Worm (Caenorhabditis elegans) whole organism, L4 larva: ENCODE measurements around the gene F47B8.1.

Experiments used
- F49E8.2 ChIP-seq: sonication (generic microtip); optimal IDR thresholded peaks from 2 replicates; lab custom pipeline; 2016; ENCODE audit warnings: missing compliant biosample characterization, mild to moderate bottlenecking, missing genetic modification characterization, borderline replicate concordance
- arid-1 ChIP-seq: fragments of 200-800 bp; sonication (Bioruptor generic); conservative IDR thresholded peaks from 2 replicates; pipeline ENCODE4 v1.3.6; 2022; ENCODE audit warnings: missing genetic modification reagents, missing genetic modification characterization, missing compliant biosample characterization
- dmd-6 ChIP-seq: fragments of 200-800 bp; sonication (Bioruptor generic); IDR thresholded peaks from 2 replicates; pipeline ENCODE4 v1.3.6; 2022; ENCODE audit warnings: missing genetic modification reagents, missing genetic modification characterization, missing compliant biosample characterization
- dmd-8 ChIP-seq: fragments of 200-800 bp; sonication (Bioruptor generic); IDR thresholded peaks from 2 replicates; pipeline ENCODE4 v1.3.6; 2022; ENCODE audit warnings: missing genetic modification characterization, missing compliant biosample characterization
- egl-27 ChIP-seq: sonication (generic microtip); optimal IDR thresholded peaks from 3 replicates; lab custom pipeline; 2017; ENCODE audit warnings: missing biosample characterization, missing genetic modification reagents, missing genetic modification characterization
- lin-13 ChIP-seq: fragments of 150-350 bp; optimal IDR thresholded peaks from 2 replicates; lab custom pipeline; 2014; ENCODE audit warnings: missing biosample characterization, missing genetic modification reagents, missing genetic modification characterization
- lin-38 ChIP-seq: fragments of 200-800 bp; sonication (Bioruptor generic); IDR thresholded peaks from 2 replicates; pipeline ENCODE4 v1.3.6; 2022; ENCODE audit warnings: missing genetic modification reagents, missing genetic modification characterization, missing compliant biosample characterization
- mes-2 ChIP-seq: sonication (generic microtip); optimal IDR thresholded peaks from 2 replicates; lab custom pipeline; 2016; ENCODE audit warnings: missing genotype, mild to moderate bottlenecking, missing genetic modification characterization, missing compliant biosample characterization; ENCODE audit not compliant: poor library complexity, severe bottlenecking
- nhr-77 ChIP-seq: fragments of 150-350 bp; optimal IDR thresholded peaks from 2 replicates; lab custom pipeline; 2014; ENCODE audit warnings: missing biosample characterization, missing genetic modification characterization
- pha-4 ChIP-seq, 2 experiments: fragments of 150-350 bp in 1 of 2; fragments of 200-800 bp in 1 of 2; sonication (Bioruptor generic) in 1 of 2; IDR thresholded peaks in 1 of 2; optimal IDR thresholded peaks in 1 of 2; 2 replicates each; pipeline versions ENCODE4 v1.3.6 to Lab custom; 2014 to 2022; ENCODE audit warnings: missing genetic modification characterization in 2 of 2, missing genetic modification reagents in 2 of 2, missing biosample characterization in 1 of 2, missing compliant biosample characterization in 1 of 2
- tag-97 ChIP-seq: fragments of 200-800 bp; sonication (Bioruptor generic); IDR thresholded peaks from 2 replicates; pipeline ENCODE4 v1.3.6; 2022; ENCODE audit warnings: missing genetic modification characterization, missing compliant biosample characterization
- unc-62 ChIP-seq, 3 experiments: fragments of 150-350 bp in 1 of 3; sonication (generic microtip); optimal IDR thresholded peaks in 2 of 3; peaks in 1 of 3; 1 replicate in 1 of 3; 2 replicates in 2 of 3; lab custom pipeline; 2014 to 2017; ENCODE audit warnings: missing biosample characterization in 3 of 3, missing genetic modification characterization in 3 of 3, missing genetic modification reagents in 3 of 3, missing genotype in 1 of 3
- zip-2 ChIP-seq: fragments of 150-350 bp; optimal IDR thresholded peaks from 2 replicates; lab custom pipeline; 2014; ENCODE audit warnings: missing biosample characterization, missing genetic modification characterization

ce11 chrV:14285803-14286202 lies 28.3 kb downstream of the F47B8.1 start, which contains the start of gene F40G12.11:
- TF ChIP-seq pha-4 (GFP tag; IDR thresholded peaks at IDR 0.05; lab: Robert Waterston, UW) (no peak), pha-4 (tag; optimal IDR thresholded peaks at IDR 0.05; lab: Kevin White, UChicago) (no peak), F49E8.2 (tag; lab: Kevin White, UChicago) (no peak), dmd-6 (GFP tag; lab: Robert Waterston, UW) (no peak), nhr-77 (tag; lab: Kevin White, UChicago) (no peak), unc-62 (GFP tag; optimal IDR thresholded peaks at IDR 0.05 in 1 of 2; lab: Kevin White, UChicago) (no peak), unc-62 (tag; optimal IDR thresholded peaks at IDR 0.05; lab: Kevin White, UChicago) (no peak), egl-27 (no peak), lin-13 (no peak), zip-2 (tag; lab: Kevin White, UChicago) (no peak), tag-97 (no peak), dmd-8 (no peak), mes-2 (tag; lab: Kevin White, UChicago) (no peak), arid-1 (GFP tag; lab: Robert Waterston, UW) (no peak), lin-38 (GFP tag; lab: Robert Waterston, UW) (no peak)
